Fruit fly (Drosophila melanogaster) whole organism, embryonic: Measurements from ENCODE around the gene Alh.

Experiments
- CG11247 ChIP-seq: fragments of 200-800 bp; sonication (Bioruptor generic); IDR thresholded peaks from 2 replicates; pipeline ENCODE4 v1.3.6; 2022; ENCODE audit warnings: missing biosample characterization, missing genetic modification characterization
- CG11696 ChIP-seq: fragments of 200-800 bp; sonication (Bioruptor generic); IDR thresholded peaks from 2 replicates; pipeline ENCODE4 v1.3.6; 2022; ENCODE audit warnings: missing biosample characterization, missing genetic modification characterization
- CG12236 ChIP-seq: fragments of 200-800 bp; sonication (Bioruptor generic); optimal IDR thresholded peaks from 2 replicates; lab custom pipeline; 2016; ENCODE audit warnings: missing biosample characterization, missing genetic modification characterization
- CG15269 ChIP-seq: fragments of 200-800 bp; sonication (Bioruptor generic); optimal IDR thresholded peaks from 2 replicates; lab custom pipeline; 2018; ENCODE audit warnings: missing biosample characterization, mild to moderate bottlenecking, missing genetic modification characterization, moderate library complexity
- CG15601 ChIP-seq: fragments of 200-800 bp; sonication (Bioruptor generic); optimal IDR thresholded peaks from 3 replicates; lab custom pipeline; 2019; ENCODE audit warnings: missing biosample characterization, mild to moderate bottlenecking, missing genetic modification characterization, moderate library complexity
- CG18599 ChIP-seq: fragments of 200-800 bp; sonication (Bioruptor generic); optimal IDR thresholded peaks from 3 replicates; lab custom pipeline; 2017; ENCODE audit warnings: missing biosample characterization, missing genetic modification characterization, mild to moderate bottlenecking, moderate library complexity, missing genetic modification reagents
- CG2120 ChIP-seq: fragments of 200-800 bp; sonication (Bioruptor generic); optimal IDR thresholded peaks from 3 replicates; lab custom pipeline; 2016; ENCODE audit warnings: missing biosample characterization, missing genetic modification characterization
- CG31224 ChIP-seq: fragments of 200-800 bp; sonication (Bioruptor generic); IDR thresholded peaks from 2 replicates; pipeline ENCODE4 v1.3.6; 2022; ENCODE audit warnings: missing biosample characterization, missing genetic modification characterization
- CG32772 ChIP-seq: fragments of 200-800 bp; sonication (Bioruptor generic); IDR thresholded peaks from 2 replicates; pipeline ENCODE4 v1.3.6; 2022; ENCODE audit warnings: missing biosample characterization, missing genetic modification characterization
- CG3281 ChIP-seq: fragments of 200-800 bp; sonication (Bioruptor generic); optimal IDR thresholded peaks from 3 replicates; lab custom pipeline; 2017; ENCODE audit warnings: missing biosample characterization, mild to moderate bottlenecking, missing genetic modification characterization
- CG34422 ChIP-seq: fragments of 200-800 bp; sonication (Bioruptor generic); IDR thresholded peaks from 3 replicates; pipeline ENCODE4 v1.3.6; 2022; ENCODE audit warnings: missing biosample characterization, missing genetic modification characterization
- CG4360 ChIP-seq: fragments of 200-800 bp; sonication (Bioruptor generic); IDR thresholded peaks from 2 replicates; pipeline ENCODE4 v1.3.6; 2022; ENCODE audit warnings: missing biosample characterization, missing genetic modification characterization
- CG4707 ChIP-seq: fragments of 200-800 bp; sonication (Bioruptor generic); optimal IDR thresholded peaks from 2 replicates; lab custom pipeline; 2018; ENCODE audit warnings: missing biosample characterization, mild to moderate bottlenecking, missing genetic modification characterization, moderate library complexity
- CG4730 ChIP-seq: fragments of 200-800 bp; sonication (Bioruptor generic); IDR thresholded peaks from 2 replicates; pipeline ENCODE4 v1.3.6; 2022; ENCODE audit warnings: missing biosample characterization, missing genetic modification characterization
- CG6654 ChIP-seq: fragments of 200-800 bp; sonication (Bioruptor generic); optimal IDR thresholded peaks from 2 replicates; lab custom pipeline; 2017; ENCODE audit warnings: missing biosample characterization, mild to moderate bottlenecking, missing genetic modification characterization
- CG6765 ChIP-seq: fragments of 200-800 bp; sonication (Bioruptor generic); optimal IDR thresholded peaks from 3 replicates; lab custom pipeline; 2017; ENCODE audit warnings: missing biosample characterization, mild to moderate bottlenecking, missing genetic modification characterization
- CG7271 ChIP-seq: fragments of 200-800 bp; sonication (Bioruptor generic); optimal IDR thresholded peaks from 2 replicates; lab custom pipeline; 2018; ENCODE audit warnings: missing biosample characterization, mild to moderate bottlenecking, missing genetic modification characterization, moderate library complexity
- CG8478 ChIP-seq: fragments of >200 bp; optimal IDR thresholded peaks from 2 replicates; lab custom pipeline; 2018
- CG8765 ChIP-seq: fragments of 200-800 bp; sonication (Bioruptor generic); IDR thresholded peaks from 2 replicates; pipeline ENCODE4 v1.3.6; 2022; ENCODE audit warnings: missing biosample characterization, missing genetic modification characterization
- CG9437 ChIP-seq: fragments of 200-800 bp; sonication (Bioruptor generic); optimal IDR thresholded peaks from 2 replicates; lab custom pipeline; 2018; ENCODE audit warnings: missing biosample characterization, mild to moderate bottlenecking, missing genetic modification characterization
- Elba2 ChIP-seq: fragments of 200-800 bp; sonication (Bioruptor generic); optimal IDR thresholded peaks from 3 replicates; lab custom pipeline; 2016; ENCODE audit warnings: missing biosample characterization, missing genetic modification characterization
- Fer1 ChIP-seq: fragments of 200-800 bp; sonication (Bioruptor generic); optimal IDR thresholded peaks from 2 replicates; lab custom pipeline; 2017; ENCODE audit warnings: missing biosample characterization, mild to moderate bottlenecking, missing genetic modification characterization
- Fer2 ChIP-seq: fragments of 200-800 bp; sonication (Bioruptor generic); optimal IDR thresholded peaks from 2 replicates; lab custom pipeline; 2018; ENCODE audit warnings: missing biosample characterization, mild to moderate bottlenecking, missing genetic modification characterization, moderate library complexity
- Hand ChIP-seq: fragments of 200-800 bp; sonication (Bioruptor generic); optimal IDR thresholded peaks from 2 replicates; lab custom pipeline; 2017; ENCODE audit warnings: mild to moderate bottlenecking, missing biosample characterization, missing genetic modification reagents, missing genetic modification characterization
- Hr39 ChIP-seq: fragments of >200 bp; optimal IDR thresholded peaks from 2 replicates; lab custom pipeline; 2017
- Hr51 ChIP-seq, 2 experiments: fragments of 200-800 bp; sonication (Bioruptor generic); optimal IDR thresholded peaks; 2 replicates in 1 of 2; 3 replicates in 1 of 2; lab custom pipeline; 2016 to 2018; ENCODE audit warnings: missing biosample characterization in 2 of 2, missing genetic modification characterization in 2 of 2, mild to moderate bottlenecking in 1 of 2, moderate library complexity in 1 of 2
- Kr ChIP-seq: fragments of 200-800 bp; sonication (Bioruptor generic); optimal IDR thresholded peaks from 2 replicates; lab custom pipeline; 2017; ENCODE audit warnings: missing biosample characterization, mild to moderate bottlenecking, missing genetic modification characterization
- Lim3 ChIP-seq: fragments of 200-800 bp; sonication (Bioruptor generic); IDR thresholded peaks from 2 replicates; pipeline ENCODE4 v1.3.6; 2022; ENCODE audit warnings: missing biosample characterization, missing genetic modification characterization
- Myb ChIP-seq: fragments of 200-800 bp; sonication (Bioruptor generic); optimal IDR thresholded peaks from 2 replicates; lab custom pipeline; 2016; ENCODE audit warnings: missing biosample characterization, missing genetic modification characterization
- Nf-YC ChIP-seq: fragments of 200-800 bp; optimal IDR thresholded peaks from 3 replicates; lab custom pipeline; 2019; ENCODE audit warnings: missing biosample characterization, mild to moderate bottlenecking, missing genetic modification characterization, moderate library complexity
- Oli ChIP-seq: fragments of 200-800 bp; sonication (Bioruptor generic); optimal IDR thresholded peaks from 2 replicates; lab custom pipeline; 2018; ENCODE audit warnings: missing biosample characterization, mild to moderate bottlenecking, missing genetic modification characterization, moderate library complexity
- Six4 ChIP-seq: fragments of 200-800 bp; sonication (Bioruptor generic); optimal IDR thresholded peaks from 2 replicates; lab custom pipeline; 2016; ENCODE audit warnings: missing biosample characterization, missing genetic modification characterization
- ara ChIP-seq: fragments of 200-800 bp; sonication (Bioruptor generic); IDR thresholded peaks from 2 replicates; pipeline ENCODE4 v1.3.6; 2022; ENCODE audit warnings: missing biosample characterization, missing genetic modification characterization
- bab2 ChIP-seq: fragments of 200-800 bp; sonication (Bioruptor generic); optimal IDR thresholded peaks from 2 replicates; lab custom pipeline; 2016; ENCODE audit warnings: missing biosample characterization, missing genetic modification characterization
- cato ChIP-seq: fragments of 200-800 bp; sonication (Bioruptor generic); optimal IDR thresholded peaks from 2 replicates; lab custom pipeline; 2016; ENCODE audit warnings: missing biosample characterization, missing genetic modification characterization, borderline replicate concordance
- chm ChIP-seq: fragments of 200-800 bp; sonication (Bioruptor generic); IDR thresholded peaks from 2 replicates; pipeline ENCODE4 v1.3.6; 2022; ENCODE audit warnings: missing biosample characterization, missing genetic modification characterization
- ci ChIP-seq: fragments of 200-800 bp; sonication (Bioruptor generic); IDR thresholded peaks from 3 replicates; pipeline ENCODE4 v1.3.6; 2022; ENCODE audit warnings: missing biosample characterization, missing genetic modification characterization
- danr ChIP-seq: fragments of 200-800 bp; sonication (Bioruptor generic); IDR thresholded peaks from 2 replicates; pipeline ENCODE4 v1.3.6; 2022; ENCODE audit warnings: missing biosample characterization, missing genetic modification characterization
- fru ChIP-seq: fragments of >200 bp; optimal IDR thresholded peaks from 2 replicates; lab custom pipeline; 2017
- gsb ChIP-seq: fragments of 200-800 bp; sonication (Bioruptor generic); IDR thresholded peaks from 2 replicates; pipeline ENCODE4 v1.3.6; 2022; ENCODE audit warnings: missing biosample characterization, missing genetic modification characterization
- her ChIP-seq: fragments of 200-800 bp; sonication (Bioruptor generic); optimal IDR thresholded peaks from 2 replicates; lab custom pipeline; 2016; ENCODE audit warnings: missing biosample characterization, missing genetic modification characterization
- ind ChIP-seq: fragments of 200-800 bp; sonication (Bioruptor generic); optimal IDR thresholded peaks from 3 replicates; lab custom pipeline; 2016; ENCODE audit warnings: missing biosample characterization, missing genetic modification characterization
- ken ChIP-seq: fragments of 200-800 bp; sonication (Bioruptor generic); IDR thresholded peaks from 3 replicates; pipeline ENCODE4 v1.3.6; 2022; ENCODE audit warnings: missing biosample characterization, missing genetic modification characterization
- nmo ChIP-seq: fragments of 200-800 bp; sonication (Bioruptor generic); optimal IDR thresholded peaks from 2 replicates; lab custom pipeline; 2018; ENCODE audit warnings: missing biosample characterization, mild to moderate bottlenecking, missing genetic modification characterization, moderate library complexity
- peb ChIP-seq: fragments of 200-800 bp; sonication (Bioruptor generic); IDR thresholded peaks from 2 replicates; pipeline ENCODE4 v1.3.6; 2022; ENCODE audit warnings: missing biosample characterization, missing genetic modification characterization
- pzg ChIP-seq: fragments of 200-800 bp; sonication (Bioruptor generic); optimal IDR thresholded peaks from 3 replicates; lab custom pipeline; 2018; ENCODE audit warnings: missing biosample characterization, mild to moderate bottlenecking, missing genetic modification characterization, moderate library complexity
- ro ChIP-seq: fragments of 200-800 bp; sonication (Bioruptor generic); IDR thresholded peaks from 2 replicates; pipeline ENCODE4 v1.3.6; 2022; ENCODE audit warnings: missing biosample characterization, missing genetic modification characterization
- sd ChIP-seq: fragments of 200-800 bp; sonication (Bioruptor generic); optimal IDR thresholded peaks from 3 replicates; lab custom pipeline; 2018; ENCODE audit warnings: missing biosample characterization, mild to moderate bottlenecking, missing genetic modification characterization, moderate library complexity
- sima ChIP-seq: fragments of 200-800 bp; sonication (Bioruptor generic); optimal IDR thresholded peaks from 2 replicates; lab custom pipeline; 2016; ENCODE audit warnings: missing biosample characterization, missing genetic modification characterization
- tx ChIP-seq: fragments of 200-800 bp; sonication (Bioruptor generic); optimal IDR thresholded peaks from 2 replicates; lab custom pipeline; 2016; ENCODE audit warnings: missing biosample characterization, missing genetic modification characterization
- vnd ChIP-seq: fragments of 200-800 bp; sonication (Bioruptor generic); IDR thresholded peaks from 3 replicates; pipeline ENCODE4 v1.3.6; 2022; ENCODE audit warnings: missing biosample characterization, missing genetic modification characterization; ENCODE audit not compliant: partially characterized antibody
- zen2 ChIP-seq: fragments of 200-800 bp; sonication (Bioruptor generic); IDR thresholded peaks from 3 replicates; pipeline ENCODE4 v1.3.6; 2022; ENCODE audit warnings: missing biosample characterization, missing genetic modification characterization; ENCODE audit not compliant: partially characterized antibody

The Alh gene

DNA sequence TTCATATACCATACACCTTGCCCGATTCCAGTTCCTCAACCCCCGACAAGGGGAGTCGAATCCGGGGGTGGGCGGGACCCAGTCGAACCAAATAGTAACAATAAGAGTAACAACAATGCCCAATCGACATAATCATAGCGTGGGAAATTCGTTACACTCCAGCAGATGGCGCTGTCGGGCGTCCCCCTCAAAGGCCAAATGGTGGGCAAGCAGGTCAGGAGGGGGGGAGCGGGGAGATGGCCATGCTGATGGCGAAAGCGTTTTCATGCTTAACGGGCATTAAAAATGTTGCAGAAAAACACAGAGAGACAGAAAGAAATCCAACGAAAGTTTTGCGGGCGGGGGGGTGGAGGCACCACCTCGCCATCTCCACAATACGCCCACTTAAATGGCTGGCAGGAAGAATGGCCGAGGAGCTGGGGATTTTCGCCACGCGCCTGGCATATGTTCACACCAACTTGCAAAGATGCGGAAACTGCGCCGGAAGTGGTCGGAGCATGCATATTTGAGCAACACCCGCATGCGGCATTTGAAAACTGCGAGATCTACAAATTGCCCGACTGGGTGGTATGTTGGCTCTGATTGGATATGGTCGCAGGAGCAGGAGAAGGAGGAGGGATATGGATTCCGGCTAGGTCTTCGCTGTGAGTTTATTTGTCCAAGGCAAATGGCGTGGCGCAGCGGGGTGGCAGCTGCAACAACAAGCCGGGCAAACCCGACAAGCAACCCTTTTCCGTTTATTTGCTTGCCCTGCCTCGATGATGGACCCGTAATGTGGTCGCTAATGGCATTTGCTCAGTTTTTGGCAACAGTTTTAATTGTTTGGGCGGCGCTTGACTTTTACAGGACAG lies 15.4 kb upstream of the Alh start (continued):
- TF ChIP-seq ara (no peak), CG8765 (GFP tag; lab: Robert Waterston, UW) (no peak), Hand (GFP tag; lab: Kevin White, UChicago) (no peak), sima (GFP tag; lab: Kevin White, UChicago) (no peak), ken (no peak), her (GFP tag; lab: Kevin White, UChicago) (no peak), CG6654 (GFP tag; lab: Kevin White, UChicago) (no peak), CG6765 (GFP tag; lab: Kevin White, UChicago) (no peak), Kr (GFP tag; lab: Kevin White, UChicago) (peak; percentile 60), pzg (no peak), danr (no peak), nmo (GFP tag; lab: Kevin White, UChicago) (no peak), bab2 (GFP tag; lab: Kevin White, UChicago) (no peak), ro (no peak), cato (GFP tag; lab: Kevin White, UChicago) (no peak), ind (no peak), CG34422 (GFP tag; lab: Robert Waterston, UW) (no peak), Six4 (GFP tag; lab: Kevin White, UChicago) (no peak), zen2 (GFP tag; lab: Robert Waterston, UW) (no peak), CG15269 (tag; lab: Kevin White, UChicago) (no peak), Myb (no peak), sd (tag; lab: Kevin White, UChicago) (no peak), CG11247 (GFP tag; lab: Robert Waterston, UW) (no peak), vnd (no peak), peb (GFP tag; lab: Robert Waterston, UW) (no peak), Lim3 (GFP tag; lab: Robert Waterston, UW) (no peak), Nf-YC (tag; lab: Kevin White, UChicago) (peak; percentile 89), Oli (tag; lab: Kevin White, UChicago) (no peak), CG18599 (GFP tag; lab: Kevin White, UChicago) (no peak), CG4707 (GFP tag; lab: Kevin White, UChicago) (no peak), fru (lab: Kevin White, UChicago) (no peak), chm (no peak), CG9437 (GFP tag; lab: Kevin White, UChicago) (no peak), CG11696 (GFP tag; lab: Robert Waterston, UW) (no peak), CG15601 (no peak), Fer2 (tag; lab: Kevin White, UChicago) (no peak), tx (no peak), CG4360 (peak; percentile 58), CG3281 (GFP tag; lab: Kevin White, UChicago) (no peak), Fer1 (GFP tag; lab: Kevin White, UChicago) (peak; percentile 93), gsb (GFP tag; lab: Robert Waterston, UW) (no peak), Elba2 (no peak), ci (GFP tag; lab: Robert Waterston, UW) (no peak), Hr39 (lab: Kevin White, UChicago) (peak; percentile 29), CG12236 (GFP tag; lab: Kevin White, UChicago) (no peak), CG32772 (GFP tag; lab: Robert Waterston, UW) (no peak), CG4730 (GFP tag; lab: Robert Waterston, UW) (no peak), CG2120 (no peak), Hr51 (GFP tag; optimal IDR thresholded peaks at IDR 0.05; lab: Kevin White, UChicago) (no peak), CG8478 (no peak), CG7271 (tag; lab: Kevin White, UChicago) (no peak), CG31224 (GFP tag; lab: Robert Waterston, UW) (no peak)
